Fruit fly (Drosophila melanogaster): ENCODE measurements around the gene CG14626.

DNA sequence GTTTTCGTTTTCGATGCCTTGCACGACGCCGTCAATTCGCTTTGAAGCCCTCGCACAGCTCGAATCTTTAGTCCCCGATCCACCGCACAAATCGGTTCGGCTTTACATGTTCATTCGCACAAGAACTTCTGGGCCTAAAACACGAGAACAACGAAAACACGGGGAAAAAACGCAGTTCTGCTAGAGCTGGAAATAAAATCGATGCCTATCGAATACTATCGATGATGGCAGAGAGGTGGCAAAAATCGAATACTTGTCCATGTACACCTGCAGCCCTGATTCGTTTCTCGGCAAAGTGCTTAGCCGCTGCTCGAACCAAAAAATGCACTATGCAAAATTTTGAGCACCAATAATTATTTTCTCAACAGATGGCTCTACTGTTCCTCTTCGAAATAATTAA lies 51.9 kb downstream of the CG14626 start, which contains the start of gene CG3638:
- TF ChIP-seq CG12605 (GFP tag; IDR thresholded peaks at IDR 0.05), result no peak
- no peak for TF ChIP-seq fd96Ca (GFP tag; IDR thresholded peaks at IDR 0.05)
- no peak for TF ChIP-seq Snoo (tag; optimal IDR thresholded peaks at IDR 0.05)
- TF ChIP-seq CG14655 (GFP tag; optimal IDR thresholded peaks at IDR 0.05), result no peak
- TF ChIP-seq CG4496 (GFP tag; IDR thresholded peaks at IDR 0.05), result peak; percentile 25; the same call in 2 of the 3 replicates
- no peak for TF ChIP-seq rn (GFP tag; IDR thresholded peaks at IDR 0.05)
- no peak for TF ChIP-seq Pif1A (GFP tag; optimal IDR thresholded peaks at IDR 0.05)
- TF ChIP-seq EcR (GFP tag; optimal IDR thresholded peaks at IDR 0.05), result no peak
- no peak for TF ChIP-seq CG17806 (tag; optimal IDR thresholded peaks at IDR 0.05)
- no peak for TF ChIP-seq CG13204 (GFP tag; optimal IDR thresholded peaks at IDR 0.05)

Data from whole organism, pupa.